Fruit fly (Drosophila melanogaster): ENCODE data around the gene Obp99c.

Obp99c gene

DNA sequence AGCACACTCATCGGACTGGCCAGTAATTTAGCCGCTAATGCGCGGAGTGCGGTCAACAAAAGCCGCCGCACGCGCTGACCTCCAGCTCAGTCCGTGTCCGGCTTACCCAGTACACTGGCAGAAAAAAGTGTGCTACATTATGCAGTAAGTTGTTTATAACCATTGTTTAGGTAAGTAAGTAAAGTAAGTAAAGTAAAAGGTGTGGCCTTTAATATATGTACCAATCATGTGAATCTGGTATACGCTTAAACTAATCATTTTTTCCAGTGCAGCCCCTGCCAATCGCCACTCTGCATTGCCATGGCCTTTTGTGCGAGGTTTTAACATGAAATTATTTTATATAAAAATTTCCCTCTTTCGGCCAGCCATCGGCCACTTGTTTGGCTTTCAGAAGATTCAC, 22.3 kb upstream of the Obp99c start:
- TF ChIP-seq CG17801 (GFP tag; optimal IDR thresholded peaks at IDR 0.05; ENCODE audit: partially characterized antibody): no peak

DNA sequence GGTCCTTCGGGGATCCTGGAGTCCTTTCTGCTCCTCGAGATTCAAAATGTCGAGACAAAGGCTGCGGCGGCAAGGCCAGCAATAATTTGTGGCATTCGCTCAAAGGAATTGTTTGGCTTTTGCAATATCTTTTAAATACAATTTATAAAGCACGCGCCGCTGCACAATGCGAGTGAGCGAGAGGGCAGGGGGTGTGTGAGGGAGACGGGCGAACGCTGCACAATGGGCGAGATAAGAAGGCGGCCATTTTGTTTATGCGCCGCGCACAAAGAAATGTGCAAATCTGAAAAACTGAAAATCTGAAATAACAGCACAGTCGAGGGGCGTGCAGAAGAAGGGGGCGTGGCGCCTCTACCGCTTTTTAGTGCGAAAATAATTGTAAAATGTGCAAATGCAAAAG, 19.2 kb upstream of the Obp99c start:
- no peak for TF ChIP-seq CG17801 (GFP tag; optimal IDR thresholded peaks at IDR 0.05; ENCODE audit: partially characterized antibody)

DNA sequence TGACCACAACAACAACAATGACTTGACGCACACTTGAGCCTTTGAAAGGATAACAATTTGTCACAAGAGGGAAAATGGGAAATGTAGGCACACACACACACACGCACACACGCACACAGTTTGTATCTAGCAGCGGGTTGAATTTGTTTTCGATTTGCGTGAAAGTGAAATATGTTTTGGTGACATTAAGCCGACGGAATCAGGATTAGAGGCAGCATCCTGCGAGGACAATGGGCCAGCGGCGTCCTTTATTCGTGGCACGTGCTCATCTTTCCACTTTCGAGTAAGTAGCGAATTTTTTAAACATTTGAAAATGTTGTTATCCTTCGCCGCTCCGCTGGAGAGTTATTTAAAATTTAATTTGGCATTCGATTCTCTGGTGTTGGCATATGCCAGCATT, 18.1 kb upstream of the Obp99c start:
- TF ChIP-seq CG17801 (GFP tag; optimal IDR thresholded peaks at IDR 0.05; ENCODE audit: partially characterized antibody): no peak

DNA sequence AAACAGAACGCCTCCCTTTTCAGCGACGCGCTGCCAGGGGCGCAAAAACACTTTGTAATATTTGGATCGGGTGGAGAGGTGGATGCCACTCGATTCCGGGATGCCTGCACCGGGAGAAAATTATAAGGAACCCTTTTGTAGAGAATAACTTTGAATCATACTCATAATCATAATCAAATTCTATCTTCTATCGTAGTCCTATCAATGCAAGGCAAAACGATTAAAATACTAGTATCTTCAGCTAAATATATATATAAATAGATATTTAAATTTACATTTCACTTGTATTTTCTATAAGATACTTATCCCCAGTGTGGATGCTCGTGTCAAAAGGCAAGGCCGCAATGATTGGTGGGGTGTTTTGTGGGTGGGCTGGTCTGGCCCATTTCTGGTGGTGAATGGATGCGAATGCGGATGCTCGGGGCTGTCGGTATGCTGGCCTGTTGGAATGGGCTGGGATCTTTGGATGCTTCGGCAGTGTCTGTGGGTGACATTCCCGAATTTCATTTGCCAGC, 16.7 kb upstream of the Obp99c start:
- TF ChIP-seq CG17801 (GFP tag; optimal IDR thresholded peaks at IDR 0.05; ENCODE audit: partially characterized antibody): no peak

DNA sequence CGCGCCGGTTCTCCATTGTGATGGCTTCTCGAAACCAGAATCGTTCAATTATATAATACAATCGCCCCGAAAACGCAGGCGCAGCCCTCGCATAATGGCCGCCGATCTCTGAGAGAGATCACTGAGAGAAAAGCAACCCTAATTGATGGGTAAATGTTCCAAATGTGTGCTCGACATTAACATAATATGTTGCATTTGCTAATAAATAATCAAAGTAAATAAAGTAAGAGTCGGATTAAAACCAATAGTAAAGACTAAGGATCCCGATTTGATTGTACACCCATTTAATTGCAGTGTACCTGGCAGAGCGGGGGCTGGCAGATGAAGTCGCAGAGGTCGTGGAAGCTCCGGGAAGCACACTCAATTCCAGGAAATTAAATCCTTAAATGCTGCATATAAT, 15.4 kb upstream of the Obp99c start:
- TF ChIP-seq CG17801 (GFP tag; optimal IDR thresholded peaks at IDR 0.05; ENCODE audit: partially characterized antibody): no peak

DNA sequence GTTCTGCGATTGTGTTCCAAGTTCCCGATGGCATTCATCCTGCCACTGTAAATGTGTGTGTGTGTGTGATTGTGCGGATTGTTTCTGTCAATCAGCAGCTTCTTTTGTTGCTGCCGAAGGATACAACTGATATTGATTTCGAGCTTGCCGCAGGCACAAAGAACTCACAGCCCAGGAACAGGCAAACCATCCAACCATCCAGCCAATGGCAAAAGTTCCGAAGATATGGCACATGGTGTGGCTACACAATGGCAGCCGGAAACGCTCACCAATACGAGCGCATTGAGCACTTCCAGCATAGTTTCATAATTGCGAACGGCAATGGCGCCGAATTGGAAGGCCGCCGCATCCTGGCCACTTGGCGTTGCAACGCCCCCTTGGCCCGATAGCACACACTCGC, 12.6 kb upstream of the Obp99c start:
- TF ChIP-seq CG17801 (GFP tag; optimal IDR thresholded peaks at IDR 0.05; ENCODE audit: partially characterized antibody): no peak

DNA sequence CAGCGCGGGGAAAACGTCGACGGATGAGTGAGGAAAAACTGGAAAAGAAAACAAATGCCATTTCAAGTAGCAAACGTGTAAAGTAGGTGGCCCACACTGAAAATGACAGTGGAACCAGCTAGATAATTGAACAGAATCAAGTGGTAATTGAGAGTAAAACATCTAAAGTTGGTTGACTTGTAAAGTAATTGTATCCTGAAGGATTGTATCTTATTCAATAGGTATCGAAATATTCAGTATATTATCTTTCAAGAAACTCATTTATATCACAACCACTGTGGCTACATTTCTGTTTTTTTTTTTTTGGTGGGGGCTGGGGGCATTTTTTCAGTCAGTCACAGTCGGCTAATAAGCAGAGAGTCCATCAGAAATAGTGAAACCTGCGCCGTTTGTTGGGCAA, 10.1 kb upstream of the Obp99c start:
- no peak for TF ChIP-seq CG17801 (GFP tag; optimal IDR thresholded peaks at IDR 0.05; ENCODE audit: partially characterized antibody)

DNA sequence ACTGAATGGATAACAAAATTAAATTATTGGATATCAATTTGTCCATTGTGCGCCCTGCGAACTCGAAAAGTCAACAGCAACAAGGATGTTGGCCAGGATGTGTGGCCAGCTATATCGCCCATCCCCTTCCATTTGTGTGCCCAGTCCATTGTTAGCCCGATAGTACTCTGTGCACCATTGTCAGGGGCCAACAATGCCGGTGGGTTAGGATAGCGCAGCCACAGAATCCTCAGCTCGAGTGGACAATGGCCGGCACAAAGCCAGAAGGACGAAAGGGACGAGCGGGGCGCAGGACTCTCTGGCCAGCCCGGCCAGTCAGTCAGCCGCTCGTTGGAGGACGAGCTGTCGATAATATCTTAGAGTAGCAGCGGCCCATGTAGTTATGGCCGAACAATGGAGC, 8.7 kb upstream of the Obp99c start:
- no peak for TF ChIP-seq CG17801 (GFP tag; optimal IDR thresholded peaks at IDR 0.05; ENCODE audit: partially characterized antibody)

DNA sequence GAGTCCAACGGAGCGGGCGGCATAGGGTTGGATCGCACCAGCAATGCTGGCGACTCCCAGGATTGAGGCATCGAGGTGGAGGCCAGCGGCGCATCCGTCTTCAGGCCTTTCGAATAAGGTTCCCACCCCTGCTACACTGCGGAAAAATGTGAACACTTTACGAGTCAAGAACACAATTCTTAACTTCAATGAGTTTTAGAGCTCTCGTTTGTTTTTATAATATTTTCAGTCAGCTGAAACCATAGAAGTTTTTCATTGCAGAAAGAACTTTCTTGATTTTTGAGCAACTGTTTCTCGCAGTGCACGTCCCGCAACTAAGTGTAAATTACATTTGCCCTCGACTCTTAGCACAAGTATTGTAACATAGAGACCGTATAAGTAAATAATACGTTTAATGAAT, 7.2 kb upstream of the Obp99c start:
- no peak for TF ChIP-seq CG17801 (GFP tag; optimal IDR thresholded peaks at IDR 0.05; ENCODE audit: partially characterized antibody)

DNA sequence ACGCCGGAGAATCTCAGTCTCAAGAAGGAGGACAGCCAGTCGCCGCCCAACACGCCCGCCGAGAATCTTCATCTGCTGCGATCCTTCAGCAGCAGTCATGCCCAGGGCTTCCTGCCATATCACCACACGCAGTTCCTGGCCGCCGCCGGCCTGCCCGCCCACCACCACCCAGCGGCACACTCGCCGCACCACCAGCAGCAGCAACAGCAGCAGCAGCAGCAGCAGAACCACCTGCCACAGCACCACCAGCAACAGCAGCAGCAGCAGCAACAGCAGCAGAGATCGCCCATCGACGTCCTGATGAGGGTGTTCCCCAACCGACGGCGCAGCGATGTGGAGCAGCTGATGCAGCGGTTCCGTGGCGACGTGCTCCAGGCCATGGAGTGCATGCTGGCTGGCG, 6.6 kb upstream of the Obp99c start:
- no peak for TF ChIP-seq CG17801 (GFP tag; optimal IDR thresholded peaks at IDR 0.05; ENCODE audit: partially characterized antibody)

DNA sequence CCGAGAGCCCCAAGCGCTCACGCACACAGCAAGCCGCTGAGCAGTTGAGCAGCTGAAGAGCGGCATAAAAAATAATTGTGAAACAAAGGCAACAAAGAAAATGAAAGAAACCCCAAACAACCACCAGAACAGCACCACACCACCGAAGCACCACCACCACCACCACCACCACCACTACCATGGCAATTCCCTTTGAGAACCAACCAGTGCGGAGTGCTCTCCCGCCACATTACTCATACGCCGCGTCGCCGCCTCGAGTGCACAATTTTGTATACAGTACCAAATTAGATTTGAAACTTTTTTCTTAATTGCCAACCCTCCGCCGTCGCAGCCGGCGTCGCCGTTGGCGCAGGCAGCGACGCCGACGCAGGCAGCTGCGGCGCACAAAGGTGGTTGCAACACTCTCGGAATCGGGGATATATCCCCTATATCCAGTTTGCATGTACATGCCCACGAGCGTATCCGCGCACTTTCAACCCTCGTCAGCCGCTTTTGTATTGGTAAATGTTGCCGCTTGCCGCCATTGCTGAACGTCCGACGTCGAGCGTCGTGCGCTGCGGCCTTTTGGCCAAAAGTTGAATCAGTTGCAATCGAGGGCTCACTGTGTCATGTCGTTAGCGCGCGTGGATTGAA, 3.0 kb upstream of the Obp99c start, which contains the start of gene dmrt99B:
dmrt99B (plus strand) TSS at position 583 of the 633 bp plus-strand sequence.
- no peak for TF ChIP-seq CG17801 (GFP tag; optimal IDR thresholded peaks at IDR 0.05; ENCODE audit: partially characterized antibody)

DNA sequence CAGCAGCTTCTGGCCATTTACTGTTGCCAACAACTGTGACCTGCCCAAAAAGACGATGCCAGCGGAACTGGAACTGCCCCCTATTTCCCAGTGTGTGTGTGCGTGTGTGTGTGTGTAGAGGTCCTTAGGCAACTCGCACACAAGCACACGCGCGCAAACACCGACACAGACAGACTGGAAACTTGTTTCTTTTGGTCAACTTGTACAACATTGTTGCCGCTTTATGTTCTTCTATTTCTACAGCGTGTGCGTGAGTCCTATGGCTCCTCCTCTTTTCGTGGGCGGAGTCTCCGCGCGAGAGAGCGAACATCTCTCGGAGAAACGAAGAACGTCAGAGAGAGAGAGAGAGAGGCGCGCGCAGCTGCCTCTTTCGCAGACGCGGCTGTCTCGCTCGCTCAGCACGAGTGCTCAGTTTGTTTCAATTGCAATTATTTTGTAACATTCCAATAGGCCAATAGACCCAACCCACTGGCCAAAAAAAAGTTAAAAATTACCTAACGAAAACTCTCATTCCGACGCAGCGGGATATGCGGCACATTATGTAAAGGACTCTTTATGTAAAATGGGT, 1.9 kb upstream of the Obp99c start:
- TF ChIP-seq CG17801 (GFP tag; optimal IDR thresholded peaks at IDR 0.05; ENCODE audit: partially characterized antibody): no peak

DNA sequence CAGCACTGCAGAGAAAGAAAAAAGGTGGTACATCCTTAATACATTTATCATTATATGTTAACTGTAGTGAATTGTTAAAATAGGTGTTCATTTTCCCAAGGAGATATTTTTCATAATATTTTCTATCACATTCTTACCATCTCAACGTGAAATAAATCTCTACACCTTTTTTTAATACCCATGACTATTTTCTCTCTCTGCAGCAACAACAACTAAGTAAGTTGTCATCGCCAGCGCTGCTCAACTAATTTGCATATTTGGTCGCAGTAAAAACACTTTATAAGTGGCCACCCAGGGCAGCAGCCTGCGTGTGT, 1.4 kb upstream of the Obp99c start:
- TF ChIP-seq CG17801 (GFP tag; optimal IDR thresholded peaks at IDR 0.05; ENCODE audit: partially characterized antibody): no peak

DNA sequence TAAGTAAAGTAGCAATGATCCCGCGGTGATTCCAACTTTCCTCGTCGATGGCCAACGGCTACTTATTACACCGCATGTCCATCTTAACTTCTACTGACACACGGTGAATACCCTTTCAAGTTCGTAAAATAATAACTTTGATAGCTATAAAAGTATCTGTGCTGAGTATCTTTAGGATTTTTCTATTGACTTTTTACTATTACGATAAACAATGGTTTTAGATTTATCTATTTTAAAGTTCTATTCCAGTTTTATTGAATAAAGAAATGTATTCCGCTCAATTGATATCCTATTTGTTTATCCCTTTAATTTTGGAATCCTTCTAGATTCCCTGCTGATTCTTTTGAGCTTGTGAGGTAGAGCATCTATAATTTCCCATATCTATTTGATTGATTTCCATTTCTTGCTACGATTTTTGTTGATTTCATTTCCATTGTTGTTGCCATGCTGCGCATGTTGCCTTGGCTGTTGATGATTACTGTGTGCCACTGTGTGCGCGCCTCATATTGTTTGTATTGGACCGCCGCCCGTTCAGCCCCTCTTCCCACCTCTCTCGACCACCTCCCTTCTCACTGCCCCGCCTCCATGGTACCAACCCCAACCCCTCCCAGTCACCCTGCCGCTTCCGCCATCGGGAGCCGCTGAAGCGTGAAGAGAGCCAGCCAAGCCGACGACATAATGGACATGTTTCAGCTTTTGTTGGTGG, 875 bp upstream of the Obp99c start:
- no peak for TF ChIP-seq CG17801 (GFP tag; optimal IDR thresholded peaks at IDR 0.05; ENCODE audit: partially characterized antibody)

DNA sequence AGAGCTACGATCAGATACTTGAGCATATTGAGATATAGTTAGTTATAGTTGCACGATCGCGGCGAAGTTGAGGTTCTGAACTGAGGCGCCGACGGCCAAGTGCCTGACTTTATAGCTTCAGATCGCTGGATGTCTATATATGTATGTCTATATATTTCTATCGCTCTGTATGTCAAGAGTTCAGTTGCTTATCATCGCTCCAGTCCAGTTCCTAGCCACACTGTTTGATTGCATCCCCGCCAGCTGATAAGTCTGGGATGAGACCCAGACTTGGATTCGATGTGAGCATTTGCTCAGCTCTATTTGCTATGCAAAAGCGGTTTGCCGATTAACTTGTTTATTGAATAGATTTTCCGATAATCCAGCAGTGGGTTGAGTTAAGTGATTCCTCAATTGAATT, 2.4 kb downstream of the Obp99c start:
- no peak for TF ChIP-seq CG17801 (GFP tag; optimal IDR thresholded peaks at IDR 0.05; ENCODE audit: partially characterized antibody)

DNA sequence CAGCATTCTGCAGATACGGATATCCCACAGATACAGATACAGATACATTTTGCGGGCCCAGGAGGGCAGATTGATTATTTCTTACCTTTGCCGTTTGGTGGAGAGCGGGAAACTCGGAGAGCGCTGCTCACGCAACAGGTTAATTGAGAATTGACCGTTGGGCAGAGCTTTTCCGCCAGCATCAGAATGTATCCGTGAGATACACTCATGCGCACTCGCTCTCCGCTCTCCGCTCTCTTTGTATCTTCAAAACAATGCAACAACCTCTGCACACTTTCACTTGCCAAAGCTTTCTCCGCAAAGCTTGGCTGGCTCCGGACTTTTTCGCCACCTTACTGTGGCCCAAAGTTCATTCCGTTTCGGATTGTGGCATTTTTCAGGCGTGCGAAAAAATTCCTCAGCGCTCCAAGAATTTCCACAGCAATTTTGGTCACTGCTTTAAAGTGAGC, 6.9 kb downstream of the Obp99c start, which contains the start of the genes CG7582 and Gycalpha99B:
CG7582 (minus strand) TSS at position 127 of the 449 bp plus-strand sequence.
Gycalpha99B (plus strand) TSS at position 352 of the 449 bp plus-strand sequence.
- TF ChIP-seq CG17801 (GFP tag; optimal IDR thresholded peaks at IDR 0.05; ENCODE audit: partially characterized antibody): no peak
